Comparison of ENCODE assay signal across 4 worm cellular contexts in genomic region chrII:14570541-14571160, ce11.
TF ChIP-seq lines count a peak whose summit lies in the region.

No protein-coding gene starts in this region.

TF ChIP-seq in whole organism, L1 larva, 84 proteins besides CTCF, POLR2A, EP300 and RAD21:
- no peak for TF ChIP-seq sox-4 (tag; optimal IDR thresholded peaks at IDR 0.05; lab: Kevin White, UChicago)
- no peak for TF ChIP-seq alr-1 (tag; optimal IDR thresholded peaks at IDR 0.05; lab: Kevin White, UChicago; ENCODE audit: borderline replicate concordance)
- no peak for TF ChIP-seq hlh-17 (GFP tag; optimal IDR thresholded peaks at IDR 0.05; lab: Kevin White, UChicago; ENCODE audit: borderline replicate concordance)
- TF ChIP-seq nhr-19 (GFP tag; conservative IDR thresholded peaks at IDR 0.05; lab: Robert Waterston, UW) = no peak
- TF ChIP-seq efl-1 (optimal IDR thresholded peaks at IDR 0.05; lab: Kevin White, UChicago) = no peak
- peak in 1 of 2 experiments; percentile 91 for TF ChIP-seq efl-1 (GFP tag; optimal IDR thresholded peaks at IDR 0.05 in 1 of 2; lab: Kevin White, UChicago)
- TF ChIP-seq nhr-77 (tag; optimal IDR thresholded peaks at IDR 0.05; lab: Kevin White, UChicago) = peak; percentile 71
- peak in 1 of 2 experiments; percentile 4 for TF ChIP-seq lsy-2 (tag; optimal IDR thresholded peaks at IDR 0.05; lab: Kevin White, UChicago)
- TF ChIP-seq hpl-2 (GFP tag; optimal IDR thresholded peaks at IDR 0.05; lab: Kevin White, UChicago) = no peak

TF ChIP-seq in whole organism, L2 larva, 48 proteins besides CTCF, POLR2A, EP300 and RAD21:
- TF ChIP-seq gmeb-1 (tag; optimal IDR thresholded peaks at IDR 0.05; lab: Kevin White, UChicago) (no peak), mbf-1 (tag; optimal IDR thresholded peaks at IDR 0.05; lab: Kevin White, UChicago) (no peak), F13H6.1 (tag; optimal IDR thresholded peaks at IDR 0.05; lab: Kevin White, UChicago) (peak; percentile 54), nhr-23 (tag; optimal IDR thresholded peaks at IDR 0.05; lab: Kevin White, UChicago) (no peak), dmd-4 (tag; optimal IDR thresholded peaks at IDR 0.05; lab: Kevin White, UChicago) (no peak), crh-2 (tag; optimal IDR thresholded peaks at IDR 0.05; lab: Kevin White, UChicago) (no peak), skn-1 (tag; optimal IDR thresholded peaks at IDR 0.05; lab: Kevin White, UChicago) (no peak), alr-1 (tag; optimal IDR thresholded peaks at IDR 0.05; lab: Kevin White, UChicago) (no peak), zag-1 (tag; optimal IDR thresholded peaks at IDR 0.05; lab: Kevin White, UChicago) (no peak), nhr-129 (tag; optimal IDR thresholded peaks at IDR 0.05; lab: Kevin White, UChicago) (peak; percentile 42)

TF ChIP-seq in whole organism, L3 larva, 47 proteins besides CTCF, POLR2A, EP300 and RAD21:
- TF ChIP-seq mml-1 (tag; optimal IDR thresholded peaks at IDR 0.05; lab: Kevin White, UChicago) (no peak), pha-4 (tag; optimal IDR thresholded peaks at IDR 0.05; lab: Kevin White, UChicago) (peak; percentile 88)
TF ChIP-seq in whole organism, L3 larva: peak in this region for 1.

TF ChIP-seq in whole organism, L4 larva, 104 proteins besides CTCF, POLR2A, EP300 and RAD21:
- peak; percentile 70 for TF ChIP-seq aha-1 (tag; lab: Kevin White, UChicago)
- TF ChIP-seq pha-4 (GFP tag; IDR thresholded peaks at IDR 0.05; lab: Robert Waterston, UW) = no peak
- TF ChIP-seq pha-4 (tag; optimal IDR thresholded peaks at IDR 0.05; lab: Kevin White, UChicago) = no peak
- no peak for TF ChIP-seq set-16 (GFP tag; IDR thresholded peaks at IDR 0.05; lab: Robert Waterston, UW)
- peak in 1 of 2 experiments; percentile 86 for TF ChIP-seq unc-62 (GFP tag; optimal IDR thresholded peaks at IDR 0.05 in 1 of 2; lab: Kevin White, UChicago)
- TF ChIP-seq unc-62 (tag; optimal IDR thresholded peaks at IDR 0.05; lab: Kevin White, UChicago) = no peak
- TF ChIP-seq zip-2 (tag; optimal IDR thresholded peaks at IDR 0.05; lab: Kevin White, UChicago) = no peak
- no peak for TF ChIP-seq dmd-8 (GFP tag; IDR thresholded peaks at IDR 0.05; lab: Robert Waterston, UW)
- no peak for TF ChIP-seq skn-1 (tag; optimal IDR thresholded peaks at IDR 0.05; lab: Kevin White, UChicago)
- TF ChIP-seq F44E2.7 (GFP tag; IDR thresholded peaks at IDR 0.05; lab: Robert Waterston, UW) = no peak
- no peak for TF ChIP-seq nhr-41 (GFP tag; IDR thresholded peaks at IDR 0.05; lab: Robert Waterston, UW)
- TF ChIP-seq unc-39 (tag; optimal IDR thresholded peaks at IDR 0.05; lab: Kevin White, UChicago) = no peak
- no peak for TF ChIP-seq jun-1 (tag; optimal IDR thresholded peaks at IDR 0.05; lab: Kevin White, UChicago)
- TF ChIP-seq ZK546.5 (tag; optimal IDR thresholded peaks at IDR 0.05; lab: Kevin White, UChicago) = no peak
- no peak for TF ChIP-seq ceh-82 (tag; optimal IDR thresholded peaks at IDR 0.05; lab: Kevin White, UChicago)
- peak; percentile 35 to 73; a peak in 2 of 4 replicates for TF ChIP-seq madf-5 (GFP tag; IDR thresholded peaks at IDR 0.05; lab: Robert Waterston, UW)
- TF ChIP-seq zfp-2 (tag; optimal IDR thresholded peaks at IDR 0.05; lab: Kevin White, UChicago) = no peak
- no peak for TF ChIP-seq zip-11 (GFP tag; IDR thresholded peaks at IDR 0.05; lab: Robert Waterston, UW)
- TF ChIP-seq lin-1 (GFP tag; IDR thresholded peaks at IDR 0.05; lab: Robert Waterston, UW) = no peak
- no peak for TF ChIP-seq nhr-42 (GFP tag; IDR thresholded peaks at IDR 0.05; lab: Robert Waterston, UW)
- TF ChIP-seq pqm-1 (tag; optimal IDR thresholded peaks at IDR 0.05; lab: Kevin White, UChicago) = no peak
- no peak for TF ChIP-seq T20F7.1 (GFP tag; optimal IDR thresholded peaks at IDR 0.05; lab: Kevin White, UChicago)
- TF ChIP-seq mdl-1 (tag; optimal IDR thresholded peaks at IDR 0.05; lab: Kevin White, UChicago) = no peak
- TF ChIP-seq unc-130 (GFP tag; optimal IDR thresholded peaks at IDR 0.05; lab: Kevin White, UChicago) = no peak
- TF ChIP-seq egl-43 (GFP tag; IDR thresholded peaks at IDR 0.05; lab: Robert Waterston, UW) = 0 out of 2 replicates have a peak, but pooled peaks have one; percentile 11

Comparison
In these comparisons a context has a peak if more than half of its experiments do, and no peak if none do; other contexts are left out.
1. Of the 29 proteins assayed by ChIP-seq in both whole organism, L4 larva and whole organism, L1 larva: peak only in whole organism, L4 larva: aha-1; only in whole organism, L1 larva: nhr-77; in both: none; in neither: 25; mixed calls (peak in some experiments, not most) for 2.